Fruit fly (Drosophila melanogaster): Measurements from ENCODE around the gene pst.
A peak's percentile ranks its signal among the peaks of the same experiment; 100 is the strongest.

Gene pst

DNA sequence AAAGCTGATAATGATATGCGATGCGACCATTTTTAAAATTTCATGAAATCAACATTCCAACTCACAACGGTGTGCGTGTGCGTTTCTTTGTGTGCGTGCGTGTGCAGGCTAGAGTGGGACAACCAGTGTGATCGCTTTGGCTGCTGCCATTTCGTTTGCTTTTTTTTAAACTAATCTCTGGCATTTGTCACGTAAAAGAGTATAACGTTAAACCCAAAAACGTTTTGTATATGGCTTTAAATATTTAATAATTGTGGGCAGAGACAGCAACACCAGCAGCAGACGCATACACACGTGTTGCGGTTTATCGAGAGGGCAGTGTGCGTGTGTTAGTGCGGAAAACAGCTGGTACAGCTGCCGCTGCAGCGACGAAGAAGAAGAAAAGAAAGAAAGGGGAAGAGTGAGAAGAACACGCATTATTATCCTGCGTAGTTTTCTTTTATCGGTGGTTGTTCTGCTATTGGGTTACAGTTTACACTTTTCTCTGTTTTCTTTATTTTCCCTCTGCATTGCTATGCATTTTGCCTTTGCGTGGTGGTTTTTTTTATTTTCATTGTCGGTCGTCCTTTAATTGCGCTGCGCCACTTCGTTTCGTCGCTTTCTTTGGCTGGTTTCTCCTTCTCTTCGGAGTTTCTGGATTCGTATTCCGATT lies 10.3 kb upstream of the pst start (continued):
- TF ChIP-seq CG8388 (GFP tag; optimal IDR thresholded peaks at IDR 0.05) (no peak), Deaf1 (tag; optimal IDR thresholded peaks at IDR 0.05) (peak; percentile 29), CG12769 (tag; optimal IDR thresholded peaks at IDR 0.05) (no peak), Stat92E (GFP tag; optimal IDR thresholded peaks at IDR 0.05) (no peak), ewg (GFP tag; optimal IDR thresholded peaks at IDR 0.05) (no peak), nom (GFP tag; optimal IDR thresholded peaks at IDR 0.05) (peak; percentile 21), cato (GFP tag; optimal IDR thresholded peaks at IDR 0.05; ENCODE audit: borderline replicate concordance) (no peak), CG10209 (GFP tag; optimal IDR thresholded peaks at IDR 0.05) (no peak), CG9437 (GFP tag; optimal IDR thresholded peaks at IDR 0.05) (peak; percentile 93), jing (GFP tag; optimal IDR thresholded peaks at IDR 0.05) (no peak), Ets65A (GFP tag) (no peak), CG11723 (GFP tag; optimal IDR thresholded peaks at IDR 0.05) (no peak), p53 (GFP tag; optimal IDR thresholded peaks at IDR 0.05) (no peak), Elba2 (GFP tag; optimal IDR thresholded peaks at IDR 0.05) (no peak), Dll (GFP tag; IDR thresholded peaks at IDR 0.05; ENCODE audit: partially characterized antibody) (0 out of 4 replicates have a peak, but pooled peaks have one; percentile 21), CG17361 (GFP tag; IDR thresholded peaks at IDR 0.05) (no peak), CTCF (GFP tag; optimal IDR thresholded peaks at IDR 0.05) (no peak), gsb-n (tag; optimal IDR thresholded peaks at IDR 0.05) (no peak), BEAF-32 (GFP tag; optimal IDR thresholded peaks at IDR 0.05) (no peak), pros (GFP tag; optimal IDR thresholded peaks at IDR 0.05) (peak; percentile 98), CG16779 (GFP tag; IDR thresholded peaks at IDR 0.05) (no peak), dati (GFP tag; IDR thresholded peaks at IDR 0.05) (no peak), sens (GFP tag) (peak; percentile 53), CG1024 (GFP tag; IDR thresholded peaks at IDR 0.05) (no peak), CG1602 (GFP tag; optimal IDR thresholded peaks at IDR 0.05) (no peak), otp (GFP tag; IDR thresholded peaks at IDR 0.05) (no peak), CG1792 (GFP tag; optimal IDR thresholded peaks at IDR 0.05) (no peak), unpg (GFP tag; optimal IDR thresholded peaks at IDR 0.05) (no peak), B-H1 (GFP tag; IDR thresholded peaks at IDR 0.05) (no peak), CG12659 (GFP tag; optimal IDR thresholded peaks at IDR 0.05) (peak; percentile 37), zen (tag; optimal IDR thresholded peaks at IDR 0.05) (no peak), Bdp1 (GFP tag; optimal IDR thresholded peaks at IDR 0.05) (no peak), CG6654 (GFP tag; optimal IDR thresholded peaks at IDR 0.05) (no peak), lola (GFP tag; optimal IDR thresholded peaks at IDR 0.05) (peak in 1 of 3 experiments; percentile 18), CG9797 (GFP tag; optimal IDR thresholded peaks at IDR 0.05) (no peak), crp (GFP tag; optimal IDR thresholded peaks at IDR 0.05) (peak; percentile 36 to 83), CG7357 (GFP tag; IDR thresholded peaks at IDR 0.05) (no peak), jumu (GFP tag; optimal IDR thresholded peaks at IDR 0.05) (no peak), dan (GFP tag; IDR thresholded peaks at IDR 0.05) (no peak), CG8924 (tag; optimal IDR thresholded peaks at IDR 0.05) (peak; percentile 56), Nf-YA (GFP tag; IDR thresholded peaks at IDR 0.05) (no peak), bigmax (GFP tag; optimal IDR thresholded peaks at IDR 0.05) (no peak), pfk (GFP tag; optimal IDR thresholded peaks at IDR 0.05) (peak; percentile 21), CG31365 (tag; optimal IDR thresholded peaks at IDR 0.05) (no peak), Awh (GFP tag; IDR thresholded peaks at IDR 0.05) (no peak), CG13775 (GFP tag; optimal IDR thresholded peaks at IDR 0.05) (no peak), E2f1 (GFP tag; IDR thresholded peaks at IDR 0.05) (no peak), GATAe (GFP tag; conservative IDR thresholded peaks at IDR 0.05) (no peak), CG18476 (GFP tag; optimal IDR thresholded peaks at IDR 0.05) (no peak), en (GFP tag; optimal IDR thresholded peaks at IDR 0.05) (no peak)

Measured in whole organism, embryonic.